Worm (Caenorhabditis elegans) whole organism, midembryonic: ENCODE data around the gene Y73F8A.36.

ENCODE experiments used
- T22C8.4 ChIP-seq: fragments of 200-800 bp; sonication (Bioruptor generic); IDR thresholded peaks from 2 replicates; pipeline ENCODE4 v1.3.6; 2022; ENCODE audit warnings: missing genetic modification characterization, missing compliant biosample characterization
- cog-1 ChIP-seq: sonication (generic microtip); optimal IDR thresholded peaks from 2 replicates; lab custom pipeline; 2016; ENCODE audit warnings: missing genetic modification characterization, missing compliant biosample characterization
- flt-1 ChIP-seq: fragments of 200-800 bp; sonication (Bioruptor generic); IDR thresholded peaks from 2 replicates; pipeline ENCODE4 v1.3.6; 2022; ENCODE audit warnings: missing genetic modification characterization, missing compliant biosample characterization
- klf-2 ChIP-seq: fragments of 200-800 bp; sonication (Bioruptor generic); conservative IDR thresholded peaks from 2 replicates; pipeline ENCODE4 v1.3.6; 2022; ENCODE audit warnings: missing genetic modification reagents, missing genetic modification characterization, missing compliant biosample characterization
- med-1 ChIP-seq: sonication (generic microtip); optimal IDR thresholded peaks from 2 replicates; lab custom pipeline; 2017; ENCODE audit warnings: missing genetic modification characterization, mild to moderate bottlenecking, missing compliant biosample characterization, antibody characterized with exemption, missing genetic modification reagents; ENCODE audit not compliant: insufficient read depth
- tab-1 ChIP-seq: fragments of 200-800 bp; sonication (Bioruptor generic); IDR thresholded peaks from 2 replicates; pipeline ENCODE4 v1.3.6; 2022; ENCODE audit warnings: missing genetic modification characterization, missing compliant biosample characterization
- ztf-23 ChIP-seq: fragments of 200-800 bp; sonication (Bioruptor generic); IDR thresholded peaks from 2 replicates; pipeline ENCODE4 v1.3.6; 2022; ENCODE audit warnings: missing genetic modification reagents, missing genetic modification characterization, missing compliant biosample characterization
- ztf-29 ChIP-seq: fragments of 200-800 bp; sonication (Bioruptor generic); IDR thresholded peaks from 2 replicates; pipeline ENCODE4 v1.3.6; 2022; ENCODE audit warnings: missing genetic modification reagents, missing genetic modification characterization, missing compliant biosample characterization

- TF ChIP-seq med-1 (GFP tag; lab: Kevin White, UChicago), result no peak
- TF ChIP-seq flt-1 (GFP tag; lab: Robert Waterston, UW), result no peak
- no peak for TF ChIP-seq cog-1 (tag; lab: Kevin White, UChicago)
- no peak for TF ChIP-seq tab-1 (GFP tag; lab: Robert Waterston, UW)
- no peak for TF ChIP-seq ztf-29 (GFP tag; lab: Robert Waterston, UW)
- TF ChIP-seq T22C8.4 (GFP tag; lab: Robert Waterston, UW), result no peak
- no peak for TF ChIP-seq klf-2
- TF ChIP-seq ztf-23 (GFP tag; lab: Robert Waterston, UW), result no peak
These were observed 45.9 kb downstream of the Y73F8A.36 start, which contains the start of gene pqn-91 for ce11 chrIV:15291607-15292006.
